Fruit fly (Drosophila melanogaster) whole organism, embryonic: ENCODE measurements around the gene Ubi-p5E.
A peak's percentile ranks its signal among the peaks of the same experiment; 100 is the strongest.

Experiments
- Bgb ChIP-seq: fragments of 200-800 bp; sonication (Bioruptor generic); IDR thresholded peaks from 2 replicates; pipeline ENCODE4 v1.3.6; 2022; ENCODE audit warnings: missing biosample characterization, missing genetic modification characterization; ENCODE audit not compliant: partially characterized antibody
- Blimp-1 ChIP-seq: fragments of 200-800 bp; sonication (Bioruptor generic); optimal IDR thresholded peaks from 3 replicates; lab custom pipeline; 2018; ENCODE audit warnings: missing biosample characterization, missing genetic modification characterization, mild to moderate bottlenecking, moderate library complexity, missing genetic modification reagents
- BtbVII ChIP-seq: fragments of 200-800 bp; sonication (Bioruptor generic); optimal IDR thresholded peaks from 3 replicates; lab custom pipeline; 2017; ENCODE audit warnings: missing biosample characterization, mild to moderate bottlenecking, missing genetic modification characterization
- CG10209 ChIP-seq: fragments of 200-800 bp; sonication (Bioruptor generic); optimal IDR thresholded peaks from 3 replicates; lab custom pipeline; 2017; ENCODE audit warnings: missing biosample characterization, mild to moderate bottlenecking, missing genetic modification characterization, missing genetic modification reagents
- CG1024 ChIP-seq: fragments of 200-800 bp; sonication (Bioruptor generic); IDR thresholded peaks from 2 replicates; pipeline ENCODE4 v1.3.6; 2022; ENCODE audit warnings: missing biosample characterization, missing genetic modification characterization
- CG10543 ChIP-seq: fragments of 200-800 bp; sonication (Bioruptor generic); optimal IDR thresholded peaks from 3 replicates; lab custom pipeline; 2017; ENCODE audit warnings: missing biosample characterization, mild to moderate bottlenecking, missing genetic modification characterization, moderate library complexity
- CG11696 ChIP-seq: fragments of 200-800 bp; sonication (Bioruptor generic); IDR thresholded peaks from 2 replicates; pipeline ENCODE4 v1.3.6; 2022; ENCODE audit warnings: missing biosample characterization, missing genetic modification characterization
- CG12391 ChIP-seq: fragments of 200-800 bp; sonication (Bioruptor generic); optimal IDR thresholded peaks from 3 replicates; lab custom pipeline; 2018; ENCODE audit warnings: missing biosample characterization, mild to moderate bottlenecking, missing genetic modification characterization, moderate library complexity
- CG1529 ChIP-seq: fragments of 200-800 bp; sonication (Bioruptor generic); optimal IDR thresholded peaks from 3 replicates; lab custom pipeline; 2018; ENCODE audit warnings: missing biosample characterization, missing genetic modification characterization
- CG16779 ChIP-seq: fragments of 200-800 bp; sonication (Bioruptor generic); IDR thresholded peaks from 2 replicates; pipeline ENCODE4 v1.3.6; 2022; ENCODE audit warnings: missing biosample characterization, missing genetic modification characterization
- CG18262 ChIP-seq: fragments of 200-800 bp; optimal IDR thresholded peaks from 3 replicates; lab custom pipeline; 2019; ENCODE audit warnings: missing biosample characterization, mild to moderate bottlenecking, missing genetic modification characterization, moderate library complexity
- CG1832 ChIP-seq: fragments of 200-800 bp; sonication (Bioruptor generic); optimal IDR thresholded peaks from 2 replicates; lab custom pipeline; 2017; ENCODE audit warnings: missing biosample characterization, mild to moderate bottlenecking, missing genetic modification characterization, inconsistent platforms
- CG2129 ChIP-seq: fragments of 200-800 bp; sonication (Bioruptor generic); IDR thresholded peaks from 2 replicates; pipeline ENCODE4 v1.3.6; 2022; ENCODE audit warnings: missing biosample characterization, missing genetic modification characterization; ENCODE audit not compliant: partially characterized antibody
- CG2678 ChIP-seq: fragments of 200-800 bp; sonication (Bioruptor generic); optimal IDR thresholded peaks from 3 replicates; lab custom pipeline; 2019; ENCODE audit warnings: missing biosample characterization, mild to moderate bottlenecking, missing genetic modification characterization, moderate library complexity
- CG2875 ChIP-seq: fragments of 200-800 bp; sonication (Bioruptor generic); optimal IDR thresholded peaks from 2 replicates; lab custom pipeline; 2017; ENCODE audit warnings: missing biosample characterization, mild to moderate bottlenecking, missing genetic modification characterization, missing genetic modification reagents
- CG30431 ChIP-seq: fragments of 200-800 bp; sonication (Bioruptor generic); optimal IDR thresholded peaks from 2 replicates; lab custom pipeline; 2017; ENCODE audit warnings: missing biosample characterization, missing genetic modification characterization
- CG32772 ChIP-seq: fragments of 200-800 bp; sonication (Bioruptor generic); IDR thresholded peaks from 2 replicates; pipeline ENCODE4 v1.3.6; 2022; ENCODE audit warnings: missing biosample characterization, missing genetic modification characterization
- CG3281 ChIP-seq: fragments of 200-800 bp; sonication (Bioruptor generic); optimal IDR thresholded peaks from 3 replicates; lab custom pipeline; 2017; ENCODE audit warnings: missing biosample characterization, mild to moderate bottlenecking, missing genetic modification characterization
- CG4820 ChIP-seq: fragments of 200-800 bp; sonication (Bioruptor generic); optimal IDR thresholded peaks from 3 replicates; lab custom pipeline; 2016; ENCODE audit warnings: missing biosample characterization, missing genetic modification characterization
- CG6689 ChIP-seq: fragments of 200-800 bp; sonication (Bioruptor generic); IDR thresholded peaks from 2 replicates; pipeline ENCODE4 v1.3.6; 2022; ENCODE audit warnings: missing biosample characterization, missing genetic modification characterization
- CG7839 ChIP-seq: fragments of 200-800 bp; sonication (Bioruptor generic); optimal IDR thresholded peaks from 3 replicates; lab custom pipeline; 2018; ENCODE audit warnings: missing biosample characterization, mild to moderate bottlenecking, missing genetic modification characterization, moderate library complexity
- Eip74EF ChIP-seq, 2 experiments: fragments of 200-800 bp in 1 of 2; fragments of >200 bp in 1 of 2; sonication (Bioruptor generic) in 1 of 2; optimal IDR thresholded peaks; 2 replicates each; lab custom pipeline; 2017 to 2019; ENCODE audit warnings: missing biosample characterization in 2 of 2, missing genetic modification characterization in 2 of 2, mild to moderate bottlenecking in 1 of 2, moderate library complexity in 1 of 2
- Fer1 ChIP-seq: fragments of 200-800 bp; sonication (Bioruptor generic); optimal IDR thresholded peaks from 2 replicates; lab custom pipeline; 2017; ENCODE audit warnings: missing biosample characterization, mild to moderate bottlenecking, missing genetic modification characterization
- Gsc ChIP-seq: fragments of 200-800 bp; sonication (Bioruptor generic); IDR thresholded peaks from 2 replicates; pipeline ENCODE4 v1.3.6; 2022; ENCODE audit warnings: missing biosample characterization, missing genetic modification characterization
- HHEX ChIP-seq: fragments of 200-800 bp; sonication (Bioruptor generic); optimal IDR thresholded peaks from 3 replicates; lab custom pipeline; 2017; ENCODE audit warnings: missing biosample characterization, mild to moderate bottlenecking, missing genetic modification characterization, missing genetic modification reagents
- HLHmδ ChIP-seq: fragments of 200-800 bp; sonication (Bioruptor generic); optimal IDR thresholded peaks from 2 replicates; lab custom pipeline; 2018; ENCODE audit warnings: missing biosample characterization, mild to moderate bottlenecking, missing genetic modification characterization, moderate library complexity
- Hmr ChIP-seq: fragments of 200-800 bp; sonication (Bioruptor generic); optimal IDR thresholded peaks from 3 replicates; lab custom pipeline; 2017; ENCODE audit warnings: mild to moderate bottlenecking, missing biosample characterization, missing genetic modification reagents, missing genetic modification characterization
- Lim3 ChIP-seq: fragments of 200-800 bp; sonication (Bioruptor generic); IDR thresholded peaks from 2 replicates; pipeline ENCODE4 v1.3.6; 2022; ENCODE audit warnings: missing biosample characterization, missing genetic modification characterization
- Lpt ChIP-seq: fragments of >200 bp; optimal IDR thresholded peaks from 2 replicates; lab custom pipeline; 2018; ENCODE audit warnings: missing biosample characterization, missing genetic modification characterization
- MESR4 ChIP-seq: fragments of 200-800 bp; sonication (Bioruptor generic); optimal IDR thresholded peaks from 2 replicates; lab custom pipeline; 2018; ENCODE audit warnings: missing biosample characterization, mild to moderate bottlenecking, missing genetic modification characterization, moderate library complexity
- Med ChIP-seq: fragments of 200-800 bp; sonication (Bioruptor generic); peaks from one replicate; lab custom pipeline; 2016; ENCODE audit warnings: missing biosample characterization, missing genetic modification characterization, mild to moderate bottlenecking, inconsistent platforms, moderate library complexity
- Nf-YB ChIP-seq: fragments of 200-800 bp; sonication (Bioruptor generic); optimal IDR thresholded peaks from 3 replicates; lab custom pipeline; 2019; ENCODE audit warnings: missing biosample characterization, mild to moderate bottlenecking, missing genetic modification characterization, moderate library complexity
- Optix ChIP-seq: fragments of 200-800 bp; sonication (Bioruptor generic); IDR thresholded peaks from 3 replicates; pipeline ENCODE4 v1.3.6; 2022; ENCODE audit warnings: missing biosample characterization, missing genetic modification characterization
- Rfx ChIP-seq: fragments of 200-800 bp; sonication (Bioruptor generic); IDR thresholded peaks from 2 replicates; pipeline ENCODE4 v1.3.6; 2022; ENCODE audit warnings: missing biosample characterization, missing genetic modification characterization
- Scr ChIP-seq: fragments of 200-800 bp; sonication (Bioruptor generic); IDR thresholded peaks from 2 replicates; pipeline ENCODE4 v1.3.6; 2022; ENCODE audit warnings: missing biosample characterization, missing genetic modification characterization; ENCODE audit not compliant: partially characterized antibody
- Usf ChIP-seq: fragments of 200-800 bp; sonication (Bioruptor generic); optimal IDR thresholded peaks from 2 replicates; lab custom pipeline; 2017; ENCODE audit warnings: missing genotype, missing biosample characterization, missing genetic modification characterization
- cas ChIP-seq: fragments of 200-800 bp; sonication (Bioruptor generic); IDR thresholded peaks from 2 replicates; pipeline ENCODE4 v1.3.6; 2022; ENCODE audit warnings: missing biosample characterization, missing genetic modification characterization
- caup ChIP-seq: fragments of 200-800 bp; sonication (Bioruptor generic); optimal IDR thresholded peaks from 3 replicates; lab custom pipeline; 2017; ENCODE audit warnings: missing biosample characterization, mild to moderate bottlenecking, missing genetic modification characterization, moderate library complexity; ENCODE audit not compliant: severe bottlenecking
- cg ChIP-seq: fragments of 200-800 bp; sonication (Bioruptor generic); optimal IDR thresholded peaks from 3 replicates; lab custom pipeline; 2019; ENCODE audit warnings: missing biosample characterization, mild to moderate bottlenecking, missing genetic modification characterization, moderate library complexity
- ci ChIP-seq: fragments of 200-800 bp; sonication (Bioruptor generic); IDR thresholded peaks from 3 replicates; pipeline ENCODE4 v1.3.6; 2022; ENCODE audit warnings: missing biosample characterization, missing genetic modification characterization
- disco-r ChIP-seq: fragments of 200-800 bp; sonication (Bioruptor generic); optimal IDR thresholded peaks from 2 replicates; lab custom pipeline; 2016; ENCODE audit warnings: missing biosample characterization, missing genetic modification characterization
- fd3F ChIP-seq: fragments of 200-800 bp; sonication (Bioruptor generic); optimal IDR thresholded peaks from 2 replicates; lab custom pipeline; 2018; ENCODE audit warnings: missing biosample characterization, mild to moderate bottlenecking, missing genetic modification characterization, moderate library complexity
- insv ChIP-seq, 2 experiments: fragments of 200-800 bp; sonication (Bioruptor generic); optimal IDR thresholded peaks; 3 replicates each; lab custom pipeline; 2016 to 2018; ENCODE audit warnings: missing biosample characterization in 2 of 2, missing genetic modification characterization in 2 of 2
- ken ChIP-seq: fragments of 200-800 bp; sonication (Bioruptor generic); IDR thresholded peaks from 3 replicates; pipeline ENCODE4 v1.3.6; 2022; ENCODE audit warnings: missing biosample characterization, missing genetic modification characterization
- luna ChIP-seq: fragments of 200-800 bp; sonication (Bioruptor generic); optimal IDR thresholded peaks from 2 replicates; lab custom pipeline; 2016; ENCODE audit warnings: missing biosample characterization, missing genetic modification characterization
- otp ChIP-seq: fragments of 200-800 bp; sonication (Bioruptor generic); IDR thresholded peaks from 3 replicates; pipeline ENCODE4, ENCODE4 v1.3.6; 2022; ENCODE audit warnings: missing biosample characterization, missing genetic modification characterization
- pb ChIP-seq: fragments of 200-800 bp; sonication (Bioruptor generic); optimal IDR thresholded peaks from 3 replicates; lab custom pipeline; 2016; ENCODE audit warnings: missing biosample characterization, missing genetic modification characterization
- salm ChIP-seq: fragments of 200-800 bp; sonication (Bioruptor generic); optimal IDR thresholded peaks from 2 replicates; lab custom pipeline; 2018; ENCODE audit warnings: missing biosample characterization, mild to moderate bottlenecking, missing genetic modification characterization
- ssp ChIP-seq: fragments of 200-800 bp; sonication (Bioruptor generic); IDR thresholded peaks from 2 replicates; pipeline ENCODE4 v1.3.6; 2022; ENCODE audit warnings: missing biosample characterization, missing genetic modification characterization
- ttk ChIP-seq: fragments of 200-800 bp; sonication (Bioruptor generic); IDR thresholded peaks from 2 replicates; pipeline ENCODE4 v2.1.2; 2022; ENCODE audit warnings: missing biosample characterization, missing genetic modification characterization
- zfh1 ChIP-seq: fragments of 200-800 bp; sonication (Bioruptor generic); IDR thresholded peaks from 3 replicates; pipeline ENCODE4 v1.3.6; 2022; ENCODE audit warnings: missing biosample characterization, missing genetic modification characterization

Gene Ubi-p5E

dm6 chrX:6253701-6254100 is 25.7 kb downstream of the Ubi-p5E start (continued):
- TF ChIP-seq CG18262 (tag; lab: Kevin White, UChicago), result no peak
- TF ChIP-seq Eip74EF (GFP tag; optimal IDR thresholded peaks at IDR 0.05; lab: Kevin White, UChicago), result no peak
- no peak for TF ChIP-seq Blimp-1 (GFP tag; lab: Kevin White, UChicago)
- peak; percentile 6 for TF ChIP-seq CG2875 (GFP tag; lab: Kevin White, UChicago)
- no peak for TF ChIP-seq insv (GFP tag; optimal IDR thresholded peaks at IDR 0.05; lab: Kevin White, UChicago)
- TF ChIP-seq fd3F (GFP tag; lab: Kevin White, UChicago), result peak; percentile 16
- peak; percentile 0 for TF ChIP-seq Fer1 (GFP tag; lab: Kevin White, UChicago)
- no peak for TF ChIP-seq CG2129 (GFP tag; lab: Robert Waterston, UW)
- TF ChIP-seq Nf-YB (GFP tag; lab: Kevin White, UChicago), result no peak
- TF ChIP-seq pb (GFP tag; lab: Kevin White, UChicago), result no peak
- no peak for TF ChIP-seq Rfx (GFP tag; lab: Robert Waterston, UW)
- 0 out of 2 replicates have a peak, but pooled peaks have one; percentile 11 for TF ChIP-seq CG1024 (GFP tag; lab: Robert Waterston, UW)
- TF ChIP-seq CG10543 (GFP tag; lab: Kevin White, UChicago), result peak; percentile 16
- TF ChIP-seq CG11696 (GFP tag; lab: Robert Waterston, UW), result 0 out of 2 replicates have a peak, but pooled peaks have one; percentile 49
- TF ChIP-seq disco-r (GFP tag; lab: Kevin White, UChicago), result no peak
- no peak for TF ChIP-seq luna (GFP tag; lab: Kevin White, UChicago)
- TF ChIP-seq CG6689 (GFP tag; lab: Robert Waterston, UW), result no peak
- TF ChIP-seq ttk (GFP tag; lab: Robert Waterston, UW), result no peak
- no peak for TF ChIP-seq ssp (GFP tag; lab: Robert Waterston, UW)
- peak; percentile 81 for TF ChIP-seq Med (GFP tag; lab: Kevin White, UChicago)
- no peak for TF ChIP-seq cas
- no peak for TF ChIP-seq CG7839
- no peak for TF ChIP-seq HLHmδ (GFP tag; lab: Kevin White, UChicago)
- TF ChIP-seq Lpt (GFP tag; lab: Kevin White, UChicago), result no peak
- TF ChIP-seq cg (GFP tag; lab: Kevin White, UChicago), result peak; percentile 40
- no peak for TF ChIP-seq Bgb (GFP tag; lab: Robert Waterston, UW)
- TF ChIP-seq CG1832 (GFP tag; lab: Kevin White, UChicago), result no peak
- TF ChIP-seq CG3281, result peak; percentile 5
- TF ChIP-seq CG30431 (GFP tag; lab: Kevin White, UChicago), result no peak
- no peak for TF ChIP-seq BtbVII (GFP tag; lab: Kevin White, UChicago)
- TF ChIP-seq CG1529, result no peak
- TF ChIP-seq CG2678 (tag; lab: Kevin White, UChicago), result peak; percentile 20
- no peak for TF ChIP-seq ken (GFP tag; lab: Robert Waterston, UW)
- no peak for TF ChIP-seq CG16779 (GFP tag; lab: Robert Waterston, UW)
- TF ChIP-seq HHEX (GFP tag; lab: Kevin White, UChicago), result peak; percentile 44
- TF ChIP-seq CG4820 (GFP tag; lab: Kevin White, UChicago), result no peak
- no peak for TF ChIP-seq Lim3 (GFP tag; lab: Robert Waterston, UW)
- no peak for TF ChIP-seq Usf (GFP tag; lab: Kevin White, UChicago)
- TF ChIP-seq salm (tag; lab: Kevin White, UChicago), result peak; percentile 27
- TF ChIP-seq otp (GFP tag; lab: Robert Waterston, UW), result no peak
- no peak for TF ChIP-seq Gsc (GFP tag; lab: Robert Waterston, UW)
- TF ChIP-seq Optix (GFP tag; lab: Robert Waterston, UW), result no peak
- TF ChIP-seq Hmr, result peak; percentile 20
- TF ChIP-seq Scr (GFP tag; lab: Robert Waterston, UW), result no peak
- TF ChIP-seq CG32772 (GFP tag; lab: Robert Waterston, UW), result no peak
- no peak for TF ChIP-seq zfh1 (GFP tag; lab: Robert Waterston, UW)
- 0 out of 3 replicates have a peak, but pooled peaks have one; percentile 27 for TF ChIP-seq ci (GFP tag; lab: Robert Waterston, UW)
- no peak for TF ChIP-seq CG12391
- TF ChIP-seq MESR4 (GFP tag; lab: Kevin White, UChicago), result no peak
- no peak for TF ChIP-seq CG10209 (GFP tag; lab: Kevin White, UChicago)
- TF ChIP-seq caup (GFP tag; lab: Kevin White, UChicago), result no peak
